Worm (Caenorhabditis elegans): ENCODE measurements around the gene F54D10.7.

- TF ChIP-seq aly-1 (tag; optimal IDR thresholded peaks at IDR 0.05), result no peak
- no peak for TF ChIP-seq flt-1 (GFP tag; IDR thresholded peaks at IDR 0.05)
- TF ChIP-seq B0310.2 (tag; optimal IDR thresholded peaks at IDR 0.05), result no peak
- TF ChIP-seq hnd-1 (tag; optimal IDR thresholded peaks at IDR 0.05), result no peak
Observed at ce11 chrII:3827801-3828200, 6.7 kb upstream of the F54D10.7 start, which contains the start of gene F54D10.8.
